Worm (Caenorhabditis elegans): ENCODE results near the gene M01H9.10.

The M01H9.10 gene

ce11 chrIV:4454330-4455173 is 25.4 kb downstream of the M01H9.10 start, which contains the start of gene R08C7.11 (continued):
- TF ChIP-seq set-16 (GFP tag; IDR thresholded peaks at IDR 0.05) (peak; percentile 75), aha-1 (tag) (peak; percentile 86), nhr-28 (tag; optimal IDR thresholded peaks at IDR 0.05) (peak; percentile 65), unc-39 (tag; optimal IDR thresholded peaks at IDR 0.05) (no peak), hmg-1.1 (GFP tag; IDR thresholded peaks at IDR 0.05) (0 out of 2 replicates have a peak, but pooled peaks have one; percentile 5), ceh-28 (tag; optimal IDR thresholded peaks at IDR 0.05) (peak; percentile 32), hlh-11 (tag; optimal IDR thresholded peaks at IDR 0.05) (peak; percentile 33), mes-2 (tag; optimal IDR thresholded peaks at IDR 0.05; ENCODE audit: poor library complexity, severe bottlenecking) (peak; percentile 37), daf-16 (GFP tag; optimal IDR thresholded peaks at IDR 0.05) (no peak), daf-16 (tag; optimal IDR thresholded peaks at IDR 0.05) (peak; percentile 5), hlh-30 (tag; optimal IDR thresholded peaks at IDR 0.05; ENCODE audit: insufficient read depth) (peak; percentile 6), attf-4 (tag; optimal IDR thresholded peaks at IDR 0.05) (no peak), mxl-3 (GFP tag; optimal IDR thresholded peaks at IDR 0.05) (peak; percentile 40), Y5F2A.4 (GFP tag; optimal IDR thresholded peaks at IDR 0.05) (no peak)

- TF ChIP-seq attf-4 (tag; optimal IDR thresholded peaks at IDR 0.05), result no peak
- no peak for TF ChIP-seq nhr-28 (tag; optimal IDR thresholded peaks at IDR 0.05)
- no peak for TF ChIP-seq ctbp-1 (GFP tag; IDR thresholded peaks at IDR 0.05)
- TF ChIP-seq Y105C5A.15 (GFP tag; IDR thresholded peaks at IDR 0.05), result no peak
- no peak for TF ChIP-seq lin-1 (GFP tag; IDR thresholded peaks at IDR 0.05)
- TF ChIP-seq daf-19 (GFP tag; conservative IDR thresholded peaks at IDR 0.05), result no peak
- no peak for TF ChIP-seq ceh-82 (tag; optimal IDR thresholded peaks at IDR 0.05)
- no peak for TF ChIP-seq nhr-6 (tag; optimal IDR thresholded peaks at IDR 0.05)
- no peak for TF ChIP-seq hif-1 (tag; optimal IDR thresholded peaks at IDR 0.05)
- TF ChIP-seq mdt-29 (GFP tag; IDR thresholded peaks at IDR 0.05), result no peak
- no peak for TF ChIP-seq unc-39 (tag; optimal IDR thresholded peaks at IDR 0.05)
- TF ChIP-seq ces-1 (GFP tag; optimal IDR thresholded peaks at IDR 0.05), result no peak
- no peak for TF ChIP-seq spr-3 (GFP tag; optimal IDR thresholded peaks at IDR 0.05)
- no peak for TF ChIP-seq R02D3.7 (tag; optimal IDR thresholded peaks at IDR 0.05)
- TF ChIP-seq lin-13 (GFP tag; optimal IDR thresholded peaks at IDR 0.05), result no peak
These were observed 28.4 kb downstream of the M01H9.10 start, which contains the start of gene R08C7.1 for ce11 chrIV:4451576-4451975. Gene R08C7.1 (plus strand): TSS chrIV:4451876.

ce11 chrIV:4449843-4450242 is 30.1 kb downstream of the M01H9.10 start:
- TF ChIP-seq daf-12 (tag; optimal IDR thresholded peaks at IDR 0.05) (no peak), ceh-28 (tag; optimal IDR thresholded peaks at IDR 0.05) (no peak), ceh-20 (GFP tag; IDR thresholded peaks at IDR 0.05) (no peak), lin-13 (GFP tag; optimal IDR thresholded peaks at IDR 0.05) (no peak), unc-39 (tag; optimal IDR thresholded peaks at IDR 0.05) (no peak), snpc-4 (tag; optimal IDR thresholded peaks at IDR 0.05) (no peak), ceh-32 (tag; optimal IDR thresholded peaks at IDR 0.05; ENCODE audit: poor library complexity) (no peak), mdl-1 (tag; optimal IDR thresholded peaks at IDR 0.05) (no peak), aha-1 (tag) (peak; percentile 25), T20F7.1 (GFP tag; optimal IDR thresholded peaks at IDR 0.05) (no peak), mep-1 (tag; optimal IDR thresholded peaks at IDR 0.05) (peak; percentile 30), lin-29 (GFP tag; IDR thresholded peaks at IDR 0.05) (no peak), mxl-3 (GFP tag; optimal IDR thresholded peaks at IDR 0.05) (no peak), zfp-2 (tag; optimal IDR thresholded peaks at IDR 0.05) (peak; percentile 22), pha-4 (GFP tag; IDR thresholded peaks at IDR 0.05) (no peak; the same call in 1 of the 2 replicates), pha-4 (tag; optimal IDR thresholded peaks at IDR 0.05) (no peak), unc-130 (GFP tag; optimal IDR thresholded peaks at IDR 0.05) (peak; percentile 23), dve-1 (tag; optimal IDR thresholded peaks at IDR 0.05; ENCODE audit: insufficient read depth) (peak; percentile 61), zip-2 (tag; optimal IDR thresholded peaks at IDR 0.05) (no peak), F49E8.2 (tag; optimal IDR thresholded peaks at IDR 0.05; ENCODE audit: borderline replicate concordance) (peak; percentile 19), php-3 (GFP tag; IDR thresholded peaks at IDR 0.05) (0 out of 2 replicates have a peak, but pooled peaks have one; percentile 20), aly-2 (tag; optimal IDR thresholded peaks at IDR 0.05) (no peak), nhr-25 (tag; optimal IDR thresholded peaks at IDR 0.05; ENCODE audit: borderline replicate concordance, insufficient read depth) (no peak), hlh-11 (tag; optimal IDR thresholded peaks at IDR 0.05) (peak; percentile 68), nhr-42 (GFP tag; IDR thresholded peaks at IDR 0.05) (no peak), gei-8 (GFP tag; optimal IDR thresholded peaks at IDR 0.05) (peak; percentile 30)

All from whole organism, L4 larva.